Fruit fly (Drosophila melanogaster): ENCODE results near the gene CG32119.

- TF ChIP-seq CG7368 (GFP tag; optimal IDR thresholded peaks at IDR 0.05) (no peak), CG34406 (GFP tag; optimal IDR thresholded peaks at IDR 0.05) (no peak), Eip93F (GFP tag; optimal IDR thresholded peaks at IDR 0.05) (no peak), Ets21C (GFP tag; optimal IDR thresholded peaks at IDR 0.05) (no peak), Sox15 (GFP tag; optimal IDR thresholded peaks at IDR 0.05) (no peak), dac (GFP tag; optimal IDR thresholded peaks at IDR 0.05) (no peak), acj6 (GFP tag; optimal IDR thresholded peaks at IDR 0.05) (no peak), CG9139 (GFP tag; optimal IDR thresholded peaks at IDR 0.05) (no peak)
Measured at dm6 chr3L:13197551-13197950, 51.0 kb downstream of the CG32119 start.
